Fruit fly (Drosophila melanogaster): ENCODE measurements around the gene Set.

DNA sequence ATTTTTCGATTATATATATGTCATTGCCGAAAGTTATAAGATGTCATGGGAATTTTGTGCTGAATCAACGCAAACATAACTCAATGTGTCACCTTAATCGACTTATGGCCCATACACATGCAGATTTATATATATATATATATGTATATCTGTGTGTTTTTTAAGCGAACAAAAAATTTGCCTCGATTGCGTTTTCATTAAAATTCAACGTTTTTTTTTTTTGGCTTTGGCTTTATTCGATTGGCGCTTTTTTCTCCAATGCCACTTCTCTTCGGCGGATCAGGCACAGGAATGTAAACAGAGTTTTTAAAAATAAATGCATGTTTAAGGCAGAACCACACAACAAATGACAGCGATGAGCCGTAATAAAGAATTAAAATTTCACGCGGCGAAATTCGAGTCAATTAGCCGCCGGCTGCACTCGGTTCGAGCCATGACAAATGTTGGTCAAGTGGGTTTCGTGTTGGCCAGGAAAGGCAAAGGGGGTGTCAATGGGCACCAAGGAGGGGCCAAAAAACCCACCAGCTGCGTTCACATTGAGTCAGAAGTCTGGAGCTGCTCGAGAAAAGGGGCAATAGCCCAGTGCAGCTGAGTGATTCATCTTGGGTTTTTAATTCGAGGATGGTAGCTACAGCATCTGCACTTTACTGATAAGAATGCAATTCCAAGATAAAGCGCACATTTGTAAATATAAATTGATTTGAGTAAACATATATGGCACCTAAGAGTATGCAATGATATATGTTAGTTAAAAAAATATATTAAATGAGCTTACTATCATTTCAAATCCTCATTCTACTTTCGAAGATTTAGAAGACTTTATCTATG, 19.8 kb downstream of the Set start:
- TF ChIP-seq usp (GFP tag; optimal IDR thresholded peaks at IDR 0.05) (no peak), Dll (optimal IDR thresholded peaks at IDR 0.05) (no peak), CG8478 (optimal IDR thresholded peaks at IDR 0.05) (no peak), psq (optimal IDR thresholded peaks at IDR 0.05) (no peak), pan (optimal IDR thresholded peaks at IDR 0.05) (no peak), EcR (GFP tag; optimal IDR thresholded peaks at IDR 0.05) (no peak)

Data from whole organism.